Worm (Caenorhabditis elegans) whole organism, L4 larva: ENCODE results near the gene C07D8.5.

Experiments
- F44E2.7 ChIP-seq: fragments of 200-800 bp; sonication (Bioruptor generic); IDR thresholded peaks from 2 replicates; pipeline ENCODE4 v2.1.2; 2022; ENCODE audit warnings: missing genetic modification characterization, missing compliant biosample characterization
- egl-27 ChIP-seq: sonication (generic microtip); optimal IDR thresholded peaks from 3 replicates; lab custom pipeline; 2017; ENCODE audit warnings: missing biosample characterization, missing genetic modification reagents, missing genetic modification characterization

DNA sequence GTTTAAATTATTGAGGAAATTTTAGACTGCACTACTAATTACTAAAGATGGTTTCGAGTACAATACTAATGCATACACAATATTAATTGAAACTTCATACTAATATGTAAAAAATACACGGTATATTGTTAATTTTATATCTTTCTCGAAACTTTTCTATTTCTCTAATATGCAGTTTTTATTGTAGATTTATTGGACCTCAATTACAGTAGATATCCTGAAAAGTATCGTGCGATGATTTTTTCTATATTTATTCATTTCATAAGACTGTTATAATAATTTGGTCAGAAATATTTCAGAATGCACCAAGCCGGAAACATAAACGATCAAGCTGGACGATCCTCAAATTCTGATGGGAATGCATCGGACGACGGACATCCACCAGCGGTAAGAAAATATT is at the start of gene C07D8.5:
- TF ChIP-seq egl-27 (tag; lab: Kevin White, UChicago) (no peak), F44E2.7 (no peak)
